Worm (Caenorhabditis elegans): ENCODE data around the gene gur-4.

The gur-4 gene

DNA sequence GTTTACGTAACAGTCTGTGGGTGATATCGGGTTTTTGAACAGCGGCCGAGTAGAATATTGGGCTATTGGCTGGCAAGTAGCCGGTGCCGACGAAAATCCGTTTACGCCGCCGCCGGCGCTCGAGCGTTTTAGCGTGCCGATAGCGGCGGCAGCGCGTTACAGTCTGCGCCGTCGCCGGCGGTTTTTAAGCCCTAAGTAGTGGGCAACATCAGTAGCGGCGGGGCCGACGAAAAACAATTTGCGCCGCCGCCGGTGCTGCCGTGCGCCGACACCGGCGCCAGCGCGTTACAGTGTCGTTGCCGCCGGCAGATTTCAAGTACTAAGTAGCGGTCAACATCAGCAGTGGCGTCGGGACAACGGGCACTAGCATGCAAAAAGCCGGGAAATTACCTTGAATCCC is 8.7 kb upstream of the gur-4 start:
- TF ChIP-seq him-1 (tag; optimal IDR thresholded peaks at IDR 0.05) (no peak), dao-5 (tag; optimal IDR thresholded peaks at IDR 0.05) (no peak), W03F9.2 (tag; optimal IDR thresholded peaks at IDR 0.05) (no peak)

DNA sequence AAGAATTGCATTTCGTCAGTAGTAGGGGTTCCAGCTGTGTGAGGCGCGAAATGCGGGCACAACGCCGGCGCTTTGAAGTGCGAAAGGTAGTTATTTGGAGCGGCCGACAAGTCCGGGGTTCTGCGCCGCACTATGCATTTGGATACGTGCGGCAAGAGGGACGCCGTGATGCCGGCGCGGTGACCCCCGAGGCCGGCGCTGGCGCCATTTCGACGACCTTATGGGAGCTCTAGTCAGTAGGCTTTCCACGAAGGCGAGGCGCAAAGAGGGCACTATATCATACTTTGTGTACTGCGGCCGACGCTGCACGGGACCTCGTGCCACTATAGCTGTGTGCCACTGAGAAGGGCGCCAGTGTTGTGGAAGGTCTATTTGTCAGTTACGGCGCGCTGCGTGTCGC is 7.8 kb upstream of the gur-4 start:
- TF ChIP-seq dao-5 (tag; optimal IDR thresholded peaks at IDR 0.05) (no peak), him-1 (tag; optimal IDR thresholded peaks at IDR 0.05) (no peak), W03F9.2 (tag; optimal IDR thresholded peaks at IDR 0.05) (no peak)

DNA sequence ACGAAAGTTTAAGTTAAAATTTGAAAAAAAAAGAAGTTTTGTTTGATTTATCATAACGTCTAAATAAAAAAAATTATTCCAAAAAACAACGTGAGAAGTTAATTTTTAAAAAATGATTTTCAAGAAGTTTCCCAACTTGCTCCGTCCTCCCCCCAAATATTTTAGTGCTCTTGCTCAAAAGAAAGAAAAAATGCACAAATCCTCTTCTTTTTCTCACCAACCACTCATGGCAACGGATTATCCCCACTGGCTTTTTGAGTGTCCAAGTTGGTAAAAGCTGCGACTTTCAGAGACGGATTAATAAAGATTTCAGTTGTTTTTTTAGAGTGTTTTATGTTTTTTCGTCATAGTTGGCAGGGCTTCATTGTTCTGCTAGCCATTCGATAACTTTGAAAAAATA is 7.1 kb upstream of the gur-4 start, which contains the start of gene Y39G8C.2:
Gene Y39G8C.2, minus strand, starts transcription at position 101 of the 400 bp plus-strand sequence.
- TF ChIP-seq W03F9.2 (tag; optimal IDR thresholded peaks at IDR 0.05) (no peak), him-1 (tag; optimal IDR thresholded peaks at IDR 0.05) (no peak), dao-5 (tag; optimal IDR thresholded peaks at IDR 0.05) (no peak)

ce11 chrII:14098348-14098747 is 6.2 kb upstream of the gur-4 start:
- no peak for TF ChIP-seq dao-5 (tag; optimal IDR thresholded peaks at IDR 0.05)
- TF ChIP-seq him-1 (tag; optimal IDR thresholded peaks at IDR 0.05), result no peak
- TF ChIP-seq W03F9.2 (tag; optimal IDR thresholded peaks at IDR 0.05), result no peak

- no peak for TF ChIP-seq W03F9.2 (tag; optimal IDR thresholded peaks at IDR 0.05)
- no peak for TF ChIP-seq dao-5 (tag; optimal IDR thresholded peaks at IDR 0.05)
- TF ChIP-seq him-1 (tag; optimal IDR thresholded peaks at IDR 0.05), result no peak
Measured at ce11 chrII:14100963-14101362, 3.6 kb upstream of the gur-4 start, which contains the start of gene bkip-1. Gene bkip-1 (plus strand): TSS chrII:14101263.

DNA sequence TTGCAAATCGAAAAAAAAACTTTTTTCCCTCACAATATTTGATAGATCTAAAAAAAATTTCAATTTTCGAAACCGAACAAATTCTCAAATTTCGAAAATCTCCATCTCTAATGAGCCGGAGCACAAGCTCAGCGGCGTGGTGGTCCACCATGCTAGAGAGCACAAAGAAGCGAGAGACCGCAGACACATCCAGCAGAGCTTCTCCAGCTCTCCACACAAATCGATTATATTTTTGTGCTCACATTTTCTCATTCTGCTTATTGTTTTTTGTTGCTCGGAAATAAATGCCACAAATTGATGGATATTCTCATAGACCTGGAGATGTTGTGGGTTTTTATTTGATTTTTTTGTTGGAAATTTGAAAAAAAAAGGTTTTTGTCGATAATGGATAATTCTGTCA is 2.5 kb upstream of the gur-4 start:
- no peak for TF ChIP-seq him-1 (tag; optimal IDR thresholded peaks at IDR 0.05)
- TF ChIP-seq dao-5 (tag; optimal IDR thresholded peaks at IDR 0.05), result no peak
- TF ChIP-seq W03F9.2 (tag; optimal IDR thresholded peaks at IDR 0.05), result no peak

DNA sequence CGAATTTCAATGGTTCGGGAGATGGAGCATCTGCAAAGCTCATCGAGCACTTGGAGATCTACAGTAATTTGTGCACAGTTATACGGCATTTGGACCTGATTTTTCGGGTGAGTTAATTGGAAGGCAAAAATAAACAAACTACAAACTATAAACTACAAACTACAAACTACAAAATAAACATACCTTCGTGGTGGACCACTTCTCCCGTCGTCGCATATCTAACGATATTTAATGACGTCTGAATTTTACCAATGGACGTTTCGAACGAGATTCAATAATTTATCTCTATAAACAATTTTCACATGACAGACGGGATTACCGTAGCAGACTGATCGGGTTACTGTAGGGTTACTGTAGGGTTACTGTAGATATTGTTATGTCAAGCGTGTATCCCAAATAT is 1.6 kb downstream of the gur-4 start:
- no peak for TF ChIP-seq dao-5 (tag; optimal IDR thresholded peaks at IDR 0.05)
- no peak for TF ChIP-seq W03F9.2 (tag; optimal IDR thresholded peaks at IDR 0.05)
- TF ChIP-seq him-1 (tag; optimal IDR thresholded peaks at IDR 0.05), result no peak

- TF ChIP-seq W03F9.2 (tag; optimal IDR thresholded peaks at IDR 0.05), result no peak
- TF ChIP-seq him-1 (tag; optimal IDR thresholded peaks at IDR 0.05), result no peak
- TF ChIP-seq dao-5 (tag; optimal IDR thresholded peaks at IDR 0.05), result no peak
Measured at ce11 chrII:14109184-14109664, 4.7 kb downstream of the gur-4 start, which contains the start of gene cpg-7. Gene cpg-7 (minus strand): TSS chrII:14109234.

DNA sequence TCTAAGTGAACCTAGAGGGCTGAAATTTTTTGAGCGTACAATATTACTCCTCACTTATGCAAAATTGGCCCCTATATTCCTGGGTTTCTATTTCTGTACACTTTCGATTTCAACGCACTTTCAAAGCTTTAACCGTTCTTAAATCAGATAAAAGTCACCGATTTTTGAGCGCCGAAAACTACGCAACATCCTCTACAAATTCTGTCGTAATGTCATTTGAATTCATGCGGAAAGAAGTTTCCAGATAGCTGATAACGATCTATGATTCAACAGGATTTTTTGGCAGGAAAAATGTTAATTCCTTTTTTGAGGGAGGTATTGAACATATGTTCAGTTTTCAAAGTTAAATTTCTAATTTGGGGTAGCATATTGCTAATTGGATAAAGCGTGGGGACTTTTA is 8.3 kb downstream of the gur-4 start:
- TF ChIP-seq him-1 (tag; optimal IDR thresholded peaks at IDR 0.05) (no peak), dao-5 (tag; optimal IDR thresholded peaks at IDR 0.05) (no peak), W03F9.2 (tag; optimal IDR thresholded peaks at IDR 0.05) (no peak)

DNA sequence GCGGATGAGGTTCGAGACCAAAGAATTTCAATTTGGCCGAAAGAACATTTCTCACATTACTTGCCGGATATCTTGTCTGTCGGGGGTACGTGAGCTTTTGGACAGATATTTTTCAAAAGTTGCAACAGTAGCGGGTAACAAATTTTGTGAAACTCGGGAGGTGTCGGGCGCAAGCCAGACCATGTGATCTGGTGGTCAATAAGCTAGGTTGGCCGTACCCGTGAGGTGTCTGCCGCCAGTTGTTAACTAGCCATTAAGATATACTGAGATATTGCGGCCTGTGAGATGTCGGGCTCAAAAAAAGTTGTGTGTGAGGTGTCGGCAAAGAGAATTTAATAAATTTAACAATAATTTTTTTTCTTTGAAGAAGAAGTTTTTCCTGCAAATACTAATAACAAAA is 13.8 kb downstream of the gur-4 start:
- TF ChIP-seq him-1 (tag; optimal IDR thresholded peaks at IDR 0.05) (no peak), W03F9.2 (tag; optimal IDR thresholded peaks at IDR 0.05) (no peak), dao-5 (tag; optimal IDR thresholded peaks at IDR 0.05) (no peak)

DNA sequence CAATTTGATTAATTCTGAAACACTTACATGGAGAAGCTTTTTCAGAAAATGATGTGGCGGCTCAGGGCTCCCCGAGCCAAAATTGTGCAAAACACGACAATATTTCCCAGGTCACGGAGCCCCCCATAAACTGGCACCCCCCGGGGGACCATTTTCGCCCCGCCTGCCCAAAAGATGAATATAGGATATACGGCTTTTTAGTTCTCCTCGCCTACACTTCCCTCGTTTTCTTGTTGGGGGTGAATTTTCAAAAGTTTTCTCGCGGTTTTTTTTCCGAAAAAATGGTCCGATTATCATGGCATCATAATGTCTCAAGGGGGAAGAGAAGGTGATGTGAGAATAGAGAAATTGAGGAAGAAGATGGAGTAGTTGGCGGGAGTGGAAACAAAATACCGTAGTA is 17.5 kb downstream of the gur-4 start, which contains the start of gene K09E4.4:
Gene K09E4.4, minus strand, starts transcription at position 101 of the 400 bp plus-strand sequence.
- TF ChIP-seq him-1 (tag; optimal IDR thresholded peaks at IDR 0.05), result no peak
- TF ChIP-seq dao-5 (tag; optimal IDR thresholded peaks at IDR 0.05), result no peak
- no peak for TF ChIP-seq W03F9.2 (tag; optimal IDR thresholded peaks at IDR 0.05)

ce11 chrII:14126841-14127240 is 22.3 kb downstream of the gur-4 start, which contains the start of gene K09E4.3:
Gene K09E4.3 (minus strand): TSS chrII:14126941.
- no peak for TF ChIP-seq W03F9.2 (tag; optimal IDR thresholded peaks at IDR 0.05)
- no peak for TF ChIP-seq dao-5 (tag; optimal IDR thresholded peaks at IDR 0.05)
- no peak for TF ChIP-seq him-1 (tag; optimal IDR thresholded peaks at IDR 0.05)

- TF ChIP-seq dao-5 (tag; optimal IDR thresholded peaks at IDR 0.05) (no peak), him-1 (tag; optimal IDR thresholded peaks at IDR 0.05) (no peak), W03F9.2 (tag; optimal IDR thresholded peaks at IDR 0.05) (no peak)
Measured at ce11 chrII:14129191-14129590, 24.6 kb downstream of the gur-4 start.

ce11 chrII:14132733-14133132 is 28.2 kb downstream of the gur-4 start, which contains the start of gene algn-3:
Gene algn-3 (minus strand): TSS chrII:14132833.
- TF ChIP-seq dao-5 (tag; optimal IDR thresholded peaks at IDR 0.05), result no peak
- TF ChIP-seq him-1 (tag; optimal IDR thresholded peaks at IDR 0.05), result no peak
- TF ChIP-seq W03F9.2 (tag; optimal IDR thresholded peaks at IDR 0.05), result no peak

- TF ChIP-seq W03F9.2 (tag; optimal IDR thresholded peaks at IDR 0.05) (no peak), him-1 (tag; optimal IDR thresholded peaks at IDR 0.05) (no peak), dao-5 (tag; optimal IDR thresholded peaks at IDR 0.05) (no peak)
Measured at ce11 chrII:14136302-14136701, 31.7 kb downstream of the gur-4 start.

Measured in whole organism, L4/young adult.